Worm (Caenorhabditis elegans) whole organism, young adult: ENCODE measurements around the gene str-5.
"Not testable (repeated sequence)": the region's sequence is repeated elsewhere in the genome, so short reads cannot be mapped to it uniquely, and the experiment has no call there.

Experiments
- B0019.2 ChIP-seq: fragments of 200-800 bp; sonication (Bioruptor generic); conservative IDR thresholded peaks from 2 replicates; pipeline ENCODE4 v1.3.6; 2022; ENCODE audit warnings: missing genetic modification reagents, missing genetic modification characterization, missing compliant biosample characterization
- B0261.1 ChIP-seq: sonication (generic microtip); optimal IDR thresholded peaks from 2 replicates; lab custom pipeline; 2016; ENCODE audit warnings: mild to moderate bottlenecking, missing genetic modification characterization, moderate library complexity, missing compliant biosample characterization
- F49E8.2 ChIP-seq: sonication (generic microtip); optimal IDR thresholded peaks from 3 replicates; lab custom pipeline; 2017; ENCODE audit warnings: missing genetic modification characterization, mild to moderate bottlenecking, missing compliant biosample characterization, antibody characterized with exemption, moderate library complexity; ENCODE audit not compliant: insufficient read depth
- K11D2.4 ChIP-seq: fragments of 200-800 bp; sonication (Bioruptor generic); IDR thresholded peaks from 2 replicates; pipeline ENCODE4 v1.3.6; 2022; ENCODE audit warnings: missing genetic modification reagents, missing genetic modification characterization, missing compliant biosample characterization
- K12H6.12 ChIP-seq: fragments of 200-800 bp; sonication (Bioruptor generic); optimal IDR thresholded peaks from 2 replicates; lab custom pipeline; 2018; ENCODE audit warnings: mild to moderate bottlenecking, missing genetic modification characterization, missing compliant biosample characterization
- Y53F4B.3 ChIP-seq: fragments of 200-800 bp; sonication (Bioruptor generic); IDR thresholded peaks from 2 replicates; pipeline ENCODE4 v1.3.6; 2022; ENCODE audit warnings: missing genetic modification reagents, missing genetic modification characterization, missing compliant biosample characterization
- Y53G8AR.9 ChIP-seq: fragments of 200-800 bp; sonication (Bioruptor generic); conservative IDR thresholded peaks from 2 replicates; pipeline ENCODE4 v1.3.6; 2022; ENCODE audit warnings: missing genetic modification reagents, missing genetic modification characterization, missing compliant biosample characterization
- Y95B8A.8 ChIP-seq: fragments of 200-800 bp; sonication (Bioruptor generic); IDR thresholded peaks from 2 replicates; pipeline ENCODE4 v1.3.6; 2022; ENCODE audit warnings: missing genetic modification reagents, missing genetic modification characterization, missing compliant biosample characterization
- aptf-2 ChIP-seq: fragments of 200-800 bp; sonication (Bioruptor generic); conservative IDR thresholded peaks from 2 replicates; pipeline ENCODE4 v1.3.6; 2022; ENCODE audit warnings: missing genetic modification reagents, missing genetic modification characterization, missing compliant biosample characterization
- atf-7 ChIP-seq: sonication (generic microtip); optimal IDR thresholded peaks from 2 replicates; lab custom pipeline; 2017; ENCODE audit warnings: mild to moderate bottlenecking, missing genetic modification characterization, missing compliant biosample characterization
- attf-3 ChIP-seq: fragments of 200-800 bp; sonication (Bioruptor generic); conservative IDR thresholded peaks from 2 replicates; pipeline ENCODE4 v1.3.6; 2022; ENCODE audit warnings: missing genetic modification reagents, missing genetic modification characterization, missing compliant biosample characterization
- attf-5 ChIP-seq: fragments of 200-800 bp; sonication (Bioruptor generic); optimal IDR thresholded peaks from 2 replicates; lab custom pipeline; 2018; ENCODE audit warnings: mild to moderate bottlenecking, missing genetic modification characterization, missing compliant biosample characterization
- bed-2 ChIP-seq: fragments of 200-800 bp; sonication (Bioruptor generic); IDR thresholded peaks from 2 replicates; pipeline ENCODE4 v1.3.6; 2022; ENCODE audit warnings: missing genetic modification reagents, missing genetic modification characterization, missing compliant biosample characterization
- cebp-2 ChIP-seq: fragments of 200-800 bp; sonication (Bioruptor generic); IDR thresholded peaks from 2 replicates; pipeline ENCODE4 v1.3.6; 2022; ENCODE audit warnings: missing genetic modification characterization, missing compliant biosample characterization
- egl-18 ChIP-seq: fragments of 200-800 bp; sonication (Bioruptor generic); IDR thresholded peaks from 2 replicates; pipeline ENCODE4 v1.3.6; 2022; ENCODE audit warnings: missing genetic modification reagents, missing genetic modification characterization, missing compliant biosample characterization
- him-1 ChIP-seq: sonication (generic microtip); optimal IDR thresholded peaks from 2 replicates; lab custom pipeline; 2016; ENCODE audit warnings: missing genotype, missing genetic modification reagents, missing genetic modification characterization, missing compliant biosample characterization
- hlh-12 ChIP-seq: sonication (generic microtip); optimal IDR thresholded peaks from 2 replicates; lab custom pipeline; 2016; ENCODE audit warnings: missing genetic modification characterization, missing compliant biosample characterization
- lin-26 ChIP-seq: fragments of 200-800 bp; sonication (Bioruptor generic); IDR thresholded peaks from 2 replicates; pipeline ENCODE4 v1.3.6; 2022; ENCODE audit warnings: missing genetic modification reagents, missing genetic modification characterization, missing compliant biosample characterization
- lin-54 ChIP-seq: fragments of 200-800 bp; sonication (Bioruptor generic); optimal IDR thresholded peaks from 2 replicates; lab custom pipeline; 2018; ENCODE audit warnings: mild to moderate bottlenecking, missing genetic modification characterization, missing compliant biosample characterization
- lsy-27 ChIP-seq: sonication (generic microtip); optimal IDR thresholded peaks from 2 replicates; lab custom pipeline; 2017; ENCODE audit warnings: missing genetic modification characterization, mild to moderate bottlenecking, missing compliant biosample characterization, antibody characterized with exemption, missing genotype, borderline replicate concordance; ENCODE audit not compliant: insufficient read depth
- sea-2 ChIP-seq: fragments of 200-800 bp; sonication (Bioruptor generic); IDR thresholded peaks from 2 replicates; pipeline ENCODE4 v1.3.6; 2022; ENCODE audit warnings: missing genetic modification characterization, missing compliant biosample characterization
- snpc-1.1 ChIP-seq: sonication (generic microtip); optimal IDR thresholded peaks from 2 replicates; lab custom pipeline; 2017; ENCODE audit warnings: missing genetic modification characterization, mild to moderate bottlenecking, missing compliant biosample characterization, antibody characterized with exemption, moderate library complexity, missing genotype, missing genetic modification reagents; ENCODE audit not compliant: insufficient read depth
- snpc-4 ChIP-seq, 5 experiments: fragments of 150-350 bp in 1 of 5; sonication (generic microtip) in 4 of 5; optimal IDR thresholded peaks; 2 replicates each; lab custom pipeline; 2014 to 2018; ENCODE audit warnings: missing genetic modification characterization in 5 of 5, missing biosample characterization in 3 of 5, antibody characterized with exemption in 2 of 5, mild to moderate bottlenecking in 2 of 5, missing compliant biosample characterization in 2 of 5, missing genotype in 2 of 5, moderate library complexity in 2 of 5, missing genetic modification reagents in 1 of 5
- tbp1 ChIP-seq: fragments of 200-800 bp; sonication (Bioruptor generic); optimal IDR thresholded peaks from 2 replicates; lab custom pipeline; 2018; ENCODE audit warnings: mild to moderate bottlenecking, missing genetic modification characterization, missing compliant biosample characterization
- tlf-1 ChIP-seq: fragments of 200-800 bp; sonication (Bioruptor generic); optimal IDR thresholded peaks from 2 replicates; lab custom pipeline; 2018; ENCODE audit warnings: mild to moderate bottlenecking, missing genetic modification characterization, missing compliant biosample characterization
- unc-130 ChIP-seq: sonication (generic microtip); optimal IDR thresholded peaks from 2 replicates; lab custom pipeline; 2016; ENCODE audit warnings: missing genetic modification reagents, missing genetic modification characterization, missing compliant biosample characterization
- xnd-1 ChIP-seq: sonication (generic microtip); optimal IDR thresholded peaks from 2 replicates; lab custom pipeline; 2016; ENCODE audit warnings: missing genotype, missing genetic modification reagents, missing genetic modification characterization, missing compliant biosample characterization
- zim-3 ChIP-seq: sonication (generic microtip); optimal IDR thresholded peaks from 2 replicates; lab custom pipeline; 2017; ENCODE audit warnings: mild to moderate bottlenecking, missing genetic modification characterization, moderate library complexity, missing compliant biosample characterization
- ztf-22 ChIP-seq: fragments of 200-800 bp; sonication (Bioruptor generic); optimal IDR thresholded peaks from 2 replicates; lab custom pipeline; 2018; ENCODE audit warnings: mild to moderate bottlenecking, missing genetic modification characterization, moderate library complexity, missing compliant biosample characterization
- ztf-25 ChIP-seq: fragments of 200-800 bp; sonication (Bioruptor generic); IDR thresholded peaks from 2 replicates; pipeline ENCODE4 v1.3.6; 2022; ENCODE audit warnings: missing genetic modification reagents, missing genetic modification characterization, missing compliant biosample characterization
- ztf-3 ChIP-seq: fragments of 200-800 bp; sonication (Bioruptor generic); optimal IDR thresholded peaks from 2 replicates; lab custom pipeline; 2018; ENCODE audit warnings: mild to moderate bottlenecking, missing genetic modification characterization, missing compliant biosample characterization

str-5 gene

DNA sequence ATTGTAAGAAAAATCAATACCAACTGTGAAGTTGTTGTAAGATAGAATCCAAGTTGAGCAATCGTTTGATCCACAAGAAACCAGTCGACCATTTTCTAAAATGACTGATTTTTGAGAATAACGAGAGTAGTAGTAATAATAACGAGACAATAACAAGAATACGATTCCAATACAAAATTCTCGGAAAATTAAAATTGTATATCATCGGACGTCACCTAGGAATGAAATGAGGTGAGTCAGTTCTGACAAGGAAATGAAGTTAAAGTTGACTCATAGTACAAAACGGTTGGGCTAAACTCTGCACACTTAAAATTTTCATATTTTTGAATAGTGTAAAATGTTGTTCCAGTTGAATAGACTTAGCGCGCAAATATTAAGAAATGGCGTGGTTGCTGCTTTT lies 8.7 kb upstream of the str-5 start, which contains the start of gene str-19:
TSS of gene str-19 (minus strand) at position 101 of the 400 bp plus-strand sequence.
- TF ChIP-seq K12H6.12; atf-7 (tag; lab: Kevin White, UChicago); ztf-22 (GFP tag; lab: Kevin White, UChicago): not testable (repeated sequence)

DNA sequence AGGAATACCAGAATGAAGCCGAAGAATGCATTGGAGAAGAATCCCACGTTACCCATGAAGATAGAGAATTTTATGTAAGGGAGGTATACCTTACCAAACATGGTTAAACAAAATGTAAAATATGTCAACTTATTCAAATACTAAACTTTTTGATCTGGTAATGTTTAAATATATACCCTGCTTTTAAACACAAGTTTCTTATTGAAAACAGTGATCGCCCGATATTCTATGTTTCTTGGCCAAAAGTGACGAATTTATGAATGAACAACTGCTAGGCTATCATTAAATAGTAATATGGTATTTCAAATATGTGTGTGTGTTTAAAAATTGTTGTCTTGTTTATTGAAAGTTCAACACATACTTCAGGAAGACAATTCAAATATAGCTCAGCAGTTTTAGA lies 4.7 kb upstream of the str-5 start, which contains the start of gene T23D5.8:
TSS of gene T23D5.8 (minus strand) at position 101 of the 400 bp plus-strand sequence.
- TF ChIP-seq xnd-1 (tag; lab: Kevin White, UChicago); him-1; cebp-2 (GFP tag; lab: Robert Waterston, UW): not testable (repeated sequence)

DNA sequence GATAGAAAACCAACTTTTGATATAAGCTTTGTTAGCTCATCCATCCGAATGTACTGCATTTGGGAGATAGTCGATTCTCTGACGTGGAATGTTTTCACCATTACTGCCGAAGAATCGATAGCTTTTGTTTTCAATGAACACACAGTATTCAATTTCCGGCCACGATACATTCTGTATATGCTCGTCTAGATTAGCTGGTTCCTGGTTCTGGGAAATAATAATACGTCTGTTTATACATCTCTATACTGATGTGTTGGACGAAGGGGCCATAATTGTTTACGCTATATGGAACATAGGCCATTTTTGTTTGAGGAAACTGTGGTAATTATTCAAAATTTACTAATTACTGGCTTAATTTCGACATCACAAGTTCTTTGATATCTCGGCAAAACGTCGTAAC lies 2.9 kb upstream of the str-5 start, which contains the start of gene str-6:
TSS of gene str-6 (minus strand) at position 101 of the 400 bp plus-strand sequence.
- no peak for TF ChIP-seq snpc-1.1 (tag; lab: Kevin White, UChicago)
- TF ChIP-seq atf-7 (tag; lab: Kevin White, UChicago): no peak
- TF ChIP-seq aptf-2 (GFP tag; lab: Robert Waterston, UW): no peak
- TF ChIP-seq K11D2.4: no peak
- TF ChIP-seq hlh-12 (tag; lab: Kevin White, UChicago): no peak
- no peak for TF ChIP-seq unc-130 (GFP tag; lab: Kevin White, UChicago)

DNA sequence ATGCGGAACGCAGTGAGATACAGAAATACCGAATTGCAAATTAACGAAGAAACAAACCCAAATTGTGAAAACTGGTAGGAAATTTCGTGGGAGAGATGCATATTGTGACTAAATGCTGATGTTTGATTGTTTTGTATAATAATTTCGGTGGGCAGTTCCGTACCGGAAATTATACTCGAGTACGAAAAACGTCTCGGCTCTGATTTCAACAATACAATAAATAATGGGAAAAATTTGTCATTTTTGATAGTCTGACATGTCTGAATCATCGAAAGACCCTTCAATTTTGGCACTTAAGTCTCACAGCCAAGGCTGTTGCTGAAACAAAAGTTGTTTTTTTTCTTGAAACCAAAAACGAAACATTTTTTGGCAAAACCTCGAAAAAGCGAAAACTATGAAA lies 992 bp upstream of the str-5 start, which contains the start of gene str-43:
TSS of gene str-43 (minus strand) at position 101 of the 400 bp plus-strand sequence.
- no peak for TF ChIP-seq tbp1
- TF ChIP-seq aptf-2 (GFP tag; lab: Robert Waterston, UW): no peak
- no peak for TF ChIP-seq atf-7 (tag; lab: Kevin White, UChicago)
- TF ChIP-seq tlf-1 (GFP tag; lab: Kevin White, UChicago): no peak
- TF ChIP-seq attf-3 (GFP tag; lab: Robert Waterston, UW): no peak
- TF ChIP-seq Y95B8A.8 (GFP tag; lab: Robert Waterston, UW): no peak
- no peak for TF ChIP-seq B0019.2 (GFP tag; lab: Robert Waterston, UW)
- TF ChIP-seq lsy-27: no peak
- TF ChIP-seq ztf-25 (GFP tag; lab: Robert Waterston, UW): no peak
- no peak for TF ChIP-seq bed-2 (GFP tag; lab: Robert Waterston, UW)
- TF ChIP-seq, all 124 proteins: peak for 0

DNA sequence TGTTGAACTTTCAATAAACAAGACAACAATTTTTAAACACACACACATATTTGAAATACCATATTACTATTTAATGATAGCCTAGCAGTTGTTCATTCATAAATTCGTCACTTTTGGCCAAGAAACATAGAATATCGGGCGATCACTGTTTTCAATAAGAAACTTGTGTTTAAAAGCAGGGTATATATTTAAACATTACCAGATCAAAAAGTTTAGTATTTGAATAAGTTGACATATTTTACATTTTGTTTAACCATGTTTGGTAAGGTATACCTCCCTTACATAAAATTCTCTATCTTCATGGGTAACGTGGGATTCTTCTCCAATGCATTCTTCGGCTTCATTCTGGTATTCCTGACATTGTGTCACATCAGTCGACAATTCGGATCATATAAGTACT lies 1.7 kb downstream of the str-5 start, which contains the start of gene str-8:
TSS of gene str-8 (plus strand) at position 301 of the 400 bp plus-strand sequence.
- not testable (repeated sequence) for TF ChIP-seq tlf-1 (GFP tag; lab: Kevin White, UChicago); Y53F4B.3 (GFP tag; lab: Robert Waterston, UW); zim-3
- TF ChIP-seq, all 124 proteins: peak for 0; not testable (repeated sequence) for 124

DNA sequence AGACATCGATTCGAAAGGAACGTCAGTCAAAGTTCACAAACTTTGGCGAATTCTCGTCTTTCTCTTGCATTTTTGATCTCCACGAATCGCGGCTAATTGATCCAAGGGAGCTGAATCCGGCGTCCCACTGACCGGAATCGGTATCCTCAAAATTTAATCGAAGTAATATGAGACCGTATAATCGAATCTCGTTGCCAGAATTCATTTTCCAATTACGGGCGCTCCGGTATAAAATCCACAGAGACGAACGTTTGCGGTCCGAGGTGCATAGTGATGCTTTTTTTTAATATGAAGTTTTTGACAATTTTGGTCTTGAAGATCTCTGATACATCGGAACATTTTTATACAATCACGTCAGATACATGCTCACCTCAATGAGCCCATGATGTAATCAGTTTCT lies 4.6 kb downstream of the str-5 start:
- TF ChIP-seq egl-18 (GFP tag; lab: Robert Waterston, UW) (no peak), sea-2 (GFP tag; lab: Robert Waterston, UW) (no peak), B0261.1 (tag; lab: Kevin White, UChicago) (no peak), attf-5 (GFP tag; lab: Kevin White, UChicago) (no peak), ztf-3 (GFP tag; lab: Kevin White, UChicago) (no peak), snpc-4 (GFP tag; optimal IDR thresholded peaks at IDR 0.05; lab: Kevin White, UChicago) (no peak), snpc-4 (tag; optimal IDR thresholded peaks at IDR 0.05; lab: Kevin White, UChicago) (no peak), Y53G8AR.9 (GFP tag; lab: Robert Waterston, UW) (no peak), zim-3 (no peak), F49E8.2 (tag; lab: Kevin White, UChicago) (no peak), lin-54 (GFP tag; lab: Kevin White, UChicago) (no peak), lin-26 (GFP tag; lab: Robert Waterston, UW) (no peak)
- TF ChIP-seq, all 124 proteins: peak for 0
